Worm (Caenorhabditis elegans): ENCODE measurements around the gene T05A7.1.

DNA sequence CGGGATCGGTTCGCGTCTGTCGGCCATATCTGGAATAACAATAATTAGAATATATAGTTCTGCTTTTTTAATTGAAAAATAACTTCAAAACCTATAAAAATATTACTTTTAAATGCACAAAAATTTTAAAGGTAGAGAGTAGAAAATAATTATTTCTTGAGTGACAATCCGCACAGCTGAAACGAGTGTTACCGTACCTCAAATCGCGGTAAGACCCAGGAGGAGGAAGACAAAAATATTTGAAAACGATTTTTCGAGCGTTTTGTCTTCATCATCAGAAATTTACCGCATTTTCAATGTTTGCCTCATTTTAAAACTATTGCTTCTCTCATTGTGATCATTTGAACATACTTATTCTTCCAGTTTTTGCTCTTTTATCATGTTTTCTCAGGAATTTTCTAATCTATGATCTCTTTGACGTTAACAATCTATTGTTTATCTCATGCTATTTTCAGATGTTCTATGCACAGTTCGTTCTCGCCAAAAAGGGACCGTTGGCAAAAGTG is 20.3 kb downstream of the T05A7.1 start, which contains the start of the genes rpn-5 and scc-1:
- TF ChIP-seq sea-2 (GFP tag; IDR thresholded peaks at IDR 0.05) = no peak
- TF ChIP-seq F10E7.11 (tag; optimal IDR thresholded peaks at IDR 0.05) = no peak
- no peak for TF ChIP-seq him-1 (tag; optimal IDR thresholded peaks at IDR 0.05)
- no peak for TF ChIP-seq repo-1 (tag; optimal IDR thresholded peaks at IDR 0.05)
- TF ChIP-seq attf-3 (GFP tag; conservative IDR thresholded peaks at IDR 0.05) = no peak
- TF ChIP-seq unc-62 (GFP tag; optimal IDR thresholded peaks at IDR 0.05) = no peak
- TF ChIP-seq athp-1 (tag; optimal IDR thresholded peaks at IDR 0.05) = no peak
- no peak for TF ChIP-seq lsy-27 (tag; optimal IDR thresholded peaks at IDR 0.05; ENCODE audit: borderline replicate concordance, insufficient read depth)
- no peak for TF ChIP-seq ama-1 (optimal IDR thresholded peaks at IDR 0.05)
- TF ChIP-seq ama-1 (GFP tag; optimal IDR thresholded peaks at IDR 0.05) = no peak
- peak; percentile 22 for TF ChIP-seq dpl-1 (GFP tag; optimal IDR thresholded peaks at IDR 0.05)
- no peak for TF ChIP-seq C17E4.6 (GFP tag; IDR thresholded peaks at IDR 0.05)
- TF ChIP-seq ceh-100 (GFP tag; IDR thresholded peaks at IDR 0.05) = no peak; the same call in 1 of the 2 replicates

All from whole organism, young adult.